Fruit fly (Drosophila melanogaster) whole organism, embryonic: Measurements from ENCODE around the gene mRpL27.
A peak's percentile ranks its signal among the peaks of the same experiment; 100 is the strongest.

Experiments used
- Bgb ChIP-seq: fragments of 200-800 bp; sonication (Bioruptor generic); IDR thresholded peaks from 2 replicates; pipeline ENCODE4 v1.3.6; 2022; ENCODE audit warnings: missing biosample characterization, missing genetic modification characterization; ENCODE audit not compliant: partially characterized antibody
- Bteb2 ChIP-seq: fragments of 200-800 bp; sonication (Bioruptor generic); optimal IDR thresholded peaks from 2 replicates; lab custom pipeline; 2016; ENCODE audit warnings: missing biosample characterization, missing genetic modification characterization
- CG1024 ChIP-seq: fragments of 200-800 bp; sonication (Bioruptor generic); IDR thresholded peaks from 2 replicates; pipeline ENCODE4 v1.3.6; 2022; ENCODE audit warnings: missing biosample characterization, missing genetic modification characterization
- CG12942 ChIP-seq: fragments of 200-800 bp; sonication (Bioruptor generic); optimal IDR thresholded peaks from 3 replicates; lab custom pipeline; 2016; ENCODE audit warnings: missing biosample characterization, missing genetic modification characterization
- CG14014 ChIP-seq: fragments of 200-800 bp; sonication (Bioruptor generic); IDR thresholded peaks from 2 replicates; pipeline ENCODE4 v1.3.6; 2022; ENCODE audit warnings: missing biosample characterization, missing genetic modification characterization
- CG14050 ChIP-seq: fragments of 200-800 bp; sonication (Bioruptor generic); IDR thresholded peaks from 3 replicates; pipeline ENCODE4 v1.3.6; 2022; ENCODE audit warnings: missing biosample characterization, missing genetic modification characterization
- CG1529 ChIP-seq: fragments of 200-800 bp; sonication (Bioruptor generic); optimal IDR thresholded peaks from 3 replicates; lab custom pipeline; 2018; ENCODE audit warnings: missing biosample characterization, missing genetic modification characterization
- CG16779 ChIP-seq: fragments of 200-800 bp; sonication (Bioruptor generic); IDR thresholded peaks from 2 replicates; pipeline ENCODE4 v1.3.6; 2022; ENCODE audit warnings: missing biosample characterization, missing genetic modification characterization
- CG18619 ChIP-seq: fragments of 200-800 bp; sonication (Bioruptor generic); optimal IDR thresholded peaks from 3 replicates; lab custom pipeline; 2017; ENCODE audit warnings: missing biosample characterization, mild to moderate bottlenecking, missing genetic modification characterization
- CG31224 ChIP-seq: fragments of 200-800 bp; sonication (Bioruptor generic); IDR thresholded peaks from 2 replicates; pipeline ENCODE4 v1.3.6; 2022; ENCODE audit warnings: missing biosample characterization, missing genetic modification characterization
- CG31388 ChIP-seq: fragments of 200-800 bp; sonication (Bioruptor generic); optimal IDR thresholded peaks from 2 replicates; lab custom pipeline; 2016; ENCODE audit warnings: missing biosample characterization, missing genetic modification characterization
- CG32772 ChIP-seq: fragments of 200-800 bp; sonication (Bioruptor generic); IDR thresholded peaks from 2 replicates; pipeline ENCODE4 v1.3.6; 2022; ENCODE audit warnings: missing biosample characterization, missing genetic modification characterization
- CG4360 ChIP-seq: fragments of 200-800 bp; sonication (Bioruptor generic); IDR thresholded peaks from 2 replicates; pipeline ENCODE4 v1.3.6; 2022; ENCODE audit warnings: missing biosample characterization, missing genetic modification characterization
- CG6683 ChIP-seq: fragments of 200-800 bp; sonication (Bioruptor generic); optimal IDR thresholded peaks from 2 replicates; lab custom pipeline; 2017; ENCODE audit warnings: missing biosample characterization, mild to moderate bottlenecking, missing genetic modification characterization, missing genetic modification reagents
- CG6813 ChIP-seq: fragments of 200-800 bp; sonication (Bioruptor generic); optimal IDR thresholded peaks from 2 replicates; lab custom pipeline; 2017; ENCODE audit warnings: missing biosample characterization, missing genetic modification characterization, mild to moderate bottlenecking, moderate library complexity, missing genetic modification reagents
- CG6854 ChIP-seq: fragments of 200-800 bp; sonication (Bioruptor generic); optimal IDR thresholded peaks from 3 replicates; lab custom pipeline; 2017; ENCODE audit warnings: missing biosample characterization, mild to moderate bottlenecking, missing genetic modification characterization
- CG7928 ChIP-seq: fragments of 200-800 bp; sonication (Bioruptor generic); optimal IDR thresholded peaks from 2 replicates; lab custom pipeline; 2017; ENCODE audit warnings: missing biosample characterization, mild to moderate bottlenecking, missing genetic modification characterization
- CG8089 ChIP-seq: fragments of 200-800 bp; sonication (Bioruptor generic); optimal IDR thresholded peaks from 3 replicates; lab custom pipeline; 2016; ENCODE audit warnings: missing biosample characterization, missing genetic modification characterization
- CG8290 ChIP-seq, 3 experiments: fragments of 200-800 bp; sonication (Bioruptor generic); optimal IDR thresholded peaks; 2 replicates each; lab custom pipeline; 2016 to 2019; ENCODE audit warnings: missing biosample characterization in 3 of 3, missing genetic modification characterization in 3 of 3, mild to moderate bottlenecking in 2 of 3, moderate library complexity in 1 of 3
- CG9437 ChIP-seq: fragments of 200-800 bp; sonication (Bioruptor generic); optimal IDR thresholded peaks from 2 replicates; lab custom pipeline; 2018; ENCODE audit warnings: missing biosample characterization, mild to moderate bottlenecking, missing genetic modification characterization
- CrebB ChIP-seq: fragments of 200-800 bp; sonication (Bioruptor generic); optimal IDR thresholded peaks from 3 replicates; lab custom pipeline; 2018; ENCODE audit warnings: missing biosample characterization, mild to moderate bottlenecking, missing genetic modification characterization
- D ChIP-seq, 2 experiments: fragments of 200-800 bp in 1 of 2; fragments of >200 bp in 1 of 2; sonication (Bioruptor generic) in 1 of 2; optimal IDR thresholded peaks; 2 replicates in 1 of 2; 3 replicates in 1 of 2; lab custom pipeline; 2017; ENCODE audit warnings: mild to moderate bottlenecking in 1 of 2, missing biosample characterization in 1 of 2, missing genetic modification characterization in 1 of 2, missing genetic modification reagents in 1 of 2
- D19A ChIP-seq: fragments of 200-800 bp; optimal IDR thresholded peaks from 3 replicates; lab custom pipeline; 2019; ENCODE audit warnings: missing biosample characterization, mild to moderate bottlenecking, missing genetic modification characterization, moderate library complexity
- Drgx ChIP-seq: fragments of 200-800 bp; sonication (Bioruptor generic); IDR thresholded peaks from 2 replicates; pipeline ENCODE4 v1.3.6; 2022; ENCODE audit warnings: missing biosample characterization, missing genetic modification characterization
- E2f1 ChIP-seq: fragments of 200-800 bp; sonication (Bioruptor generic); IDR thresholded peaks from 2 replicates; pipeline ENCODE4 v1.3.6; 2022; ENCODE audit warnings: missing biosample characterization, missing genetic modification characterization
- HHEX ChIP-seq: fragments of 200-800 bp; sonication (Bioruptor generic); optimal IDR thresholded peaks from 3 replicates; lab custom pipeline; 2017; ENCODE audit warnings: missing biosample characterization, mild to moderate bottlenecking, missing genetic modification characterization, missing genetic modification reagents
- Hr51 ChIP-seq, 2 experiments: fragments of 200-800 bp; sonication (Bioruptor generic); optimal IDR thresholded peaks; 2 replicates in 1 of 2; 3 replicates in 1 of 2; lab custom pipeline; 2016 to 2018; ENCODE audit warnings: missing biosample characterization in 2 of 2, missing genetic modification characterization in 2 of 2, mild to moderate bottlenecking in 1 of 2, moderate library complexity in 1 of 2
- Hr78 ChIP-seq, 2 experiments: fragments of 200-800 bp in 1 of 2; fragments of >200 bp in 1 of 2; sonication (Bioruptor generic) in 1 of 2; optimal IDR thresholded peaks; 2 replicates each; lab custom pipeline; 2017 to 2019; ENCODE audit warnings: missing biosample characterization in 2 of 2, missing genetic modification characterization in 2 of 2, mild to moderate bottlenecking in 1 of 2, moderate library complexity in 1 of 2
- Mrtf ChIP-seq: fragments of 200-800 bp; sonication (Bioruptor generic); IDR thresholded peaks from 3 replicates; pipeline ENCODE4 v1.3.6; 2022; ENCODE audit warnings: missing biosample characterization, missing genetic modification characterization
- NC2α ChIP-seq: fragments of 200-800 bp; sonication (Bioruptor generic); optimal IDR thresholded peaks from 2 replicates; lab custom pipeline; 2016; ENCODE audit warnings: missing biosample characterization, missing genetic modification characterization
- Oli ChIP-seq: fragments of 200-800 bp; sonication (Bioruptor generic); optimal IDR thresholded peaks from 2 replicates; lab custom pipeline; 2018; ENCODE audit warnings: missing biosample characterization, mild to moderate bottlenecking, missing genetic modification characterization, moderate library complexity
- Opbp ChIP-seq: fragments of 200-800 bp; sonication (Bioruptor generic); IDR thresholded peaks from 3 replicates; pipeline ENCODE4 v1.3.6; 2022; ENCODE audit warnings: missing biosample characterization, missing genetic modification characterization; ENCODE audit not compliant: partially characterized antibody
- Rfx ChIP-seq: fragments of 200-800 bp; sonication (Bioruptor generic); IDR thresholded peaks from 2 replicates; pipeline ENCODE4 v1.3.6; 2022; ENCODE audit warnings: missing biosample characterization, missing genetic modification characterization
- Sin3A ChIP-seq: fragments of >200 bp; optimal IDR thresholded peaks from 2 replicates; lab custom pipeline; 2018
- Tbp ChIP-seq: fragments of >200 bp; optimal IDR thresholded peaks from 2 replicates; lab custom pipeline; 2018; ENCODE audit warnings: missing biosample characterization, missing genetic modification characterization
- Xbp1 ChIP-seq: fragments of 200-800 bp; sonication (Bioruptor generic); optimal IDR thresholded peaks from 3 replicates; lab custom pipeline; 2016; ENCODE audit warnings: missing biosample characterization, mild to moderate bottlenecking, missing genetic modification characterization
- br ChIP-seq: fragments of >200 bp; optimal IDR thresholded peaks from 2 replicates; lab custom pipeline; 2017
- cwo ChIP-seq: fragments of 200-800 bp; sonication (Bioruptor generic); optimal IDR thresholded peaks from 3 replicates; lab custom pipeline; 2017; ENCODE audit warnings: missing biosample characterization, missing genetic modification characterization, mild to moderate bottlenecking, moderate library complexity, missing genetic modification reagents
- dan ChIP-seq: fragments of 200-800 bp; sonication (Bioruptor generic); IDR thresholded peaks from 2 replicates; pipeline ENCODE4 v1.3.6; 2022; ENCODE audit warnings: missing biosample characterization, missing genetic modification characterization
- dmrt99B ChIP-seq: fragments of 200-800 bp; sonication (Bioruptor generic); optimal IDR thresholded peaks from 2 replicates; lab custom pipeline; 2018; ENCODE audit warnings: missing biosample characterization, mild to moderate bottlenecking, missing genetic modification characterization, moderate library complexity
- exex ChIP-seq: fragments of 200-800 bp; sonication (Bioruptor generic); optimal IDR thresholded peaks from 4 replicates; lab custom pipeline; 2018; ENCODE audit warnings: missing biosample characterization, mild to moderate bottlenecking, missing genetic modification characterization, moderate library complexity
- gsb-n ChIP-seq: fragments of 200-800 bp; sonication (Bioruptor generic); optimal IDR thresholded peaks from 3 replicates; lab custom pipeline; 2018; ENCODE audit warnings: missing biosample characterization, mild to moderate bottlenecking, missing genetic modification characterization
- lab ChIP-seq: fragments of 200-800 bp; sonication (Bioruptor generic); optimal IDR thresholded peaks from 3 replicates; lab custom pipeline; 2017; ENCODE audit warnings: missing biosample characterization, missing genetic modification characterization, mild to moderate bottlenecking, moderate library complexity, missing genetic modification reagents
- otp ChIP-seq: fragments of 200-800 bp; sonication (Bioruptor generic); IDR thresholded peaks from 3 replicates; pipeline ENCODE4, ENCODE4 v1.3.6; 2022; ENCODE audit warnings: missing biosample characterization, missing genetic modification characterization
- phol ChIP-seq: fragments of 200-800 bp; sonication (Bioruptor generic); optimal IDR thresholded peaks from 3 replicates; lab custom pipeline; 2018; ENCODE audit warnings: missing biosample characterization, mild to moderate bottlenecking, missing genetic modification characterization, moderate library complexity
- pnt ChIP-seq: fragments of 200-800 bp; sonication (Bioruptor generic); optimal IDR thresholded peaks from 3 replicates; lab custom pipeline; 2016; ENCODE audit warnings: missing biosample characterization, missing genetic modification characterization
- pros ChIP-seq: fragments of 200-800 bp; sonication (Bioruptor generic); optimal IDR thresholded peaks from 3 replicates; lab custom pipeline; 2019; ENCODE audit warnings: missing biosample characterization, mild to moderate bottlenecking, missing genetic modification characterization, moderate library complexity
- ranshi ChIP-seq: fragments of 200-800 bp; sonication (Bioruptor generic); IDR thresholded peaks from 2 replicates; pipeline ENCODE4 v1.3.6; 2022; ENCODE audit warnings: missing biosample characterization, missing genetic modification characterization
- sd ChIP-seq: fragments of 200-800 bp; sonication (Bioruptor generic); optimal IDR thresholded peaks from 3 replicates; lab custom pipeline; 2018; ENCODE audit warnings: missing biosample characterization, mild to moderate bottlenecking, missing genetic modification characterization, moderate library complexity
- sim ChIP-seq: fragments of 200-800 bp; sonication (Bioruptor generic); IDR thresholded peaks from 2 replicates; pipeline ENCODE4 v1.3.6; 2022; ENCODE audit warnings: missing biosample characterization, missing genetic modification characterization
- tgo ChIP-seq: fragments of 200-800 bp; sonication (Bioruptor generic); IDR thresholded peaks from 3 replicates; pipeline ENCODE4 v1.3.6; 2022; ENCODE audit warnings: missing biosample characterization, missing genetic modification characterization

mRpL27 gene

dm6 chr2L:4459543-4459942 lies at the start of gene mRpL27, which contains the start of gene CG15435 (continued):
- TF ChIP-seq sd (peak; percentile 0), lab (GFP tag; lab: Kevin White, UChicago) (peak; percentile 35), Bteb2 (no peak), D (optimal IDR thresholded peaks at IDR 0.05; lab: Kevin White, UChicago) (no peak), D (GFP tag; optimal IDR thresholded peaks at IDR 0.05; lab: Kevin White, UChicago) (no peak), pros (GFP tag; lab: Kevin White, UChicago) (no peak), CG14050 (GFP tag; lab: Robert Waterston, UW) (no peak), br (lab: Kevin White, UChicago) (no peak), CG12942 (GFP tag; lab: Kevin White, UChicago) (no peak), E2f1 (GFP tag; lab: Robert Waterston, UW) (no peak), CrebB (tag; lab: Kevin White, UChicago) (no peak), sim (GFP tag; lab: Robert Waterston, UW) (no peak), exex (tag; lab: Kevin White, UChicago) (no peak), CG31224 (GFP tag; lab: Robert Waterston, UW) (no peak), Hr51 (GFP tag; optimal IDR thresholded peaks at IDR 0.05; lab: Kevin White, UChicago) (peak in 1 of 2 experiments; percentile 44), CG9437 (GFP tag; lab: Kevin White, UChicago) (no peak), CG14014 (GFP tag; lab: Robert Waterston, UW) (no peak), CG4360 (no peak), CG32772 (GFP tag; lab: Robert Waterston, UW) (no peak), Rfx (GFP tag; lab: Robert Waterston, UW) (no peak), CG1024 (GFP tag; lab: Robert Waterston, UW) (no peak), Drgx (no peak), NC2α (GFP tag; lab: Kevin White, UChicago) (no peak), Oli (tag; lab: Kevin White, UChicago) (peak; percentile 21), Sin3A (lab: Kevin White, UChicago) (peak; percentile 77), CG7928 (no peak), Hr78 (GFP tag; optimal IDR thresholded peaks at IDR 0.05; lab: Kevin White, UChicago) (no peak), CG1529 (no peak), Opbp (GFP tag; lab: Robert Waterston, UW) (0 out of 3 replicates have a peak, but pooled peaks have one; percentile 15), CG8089 (GFP tag; lab: Kevin White, UChicago) (no peak), CG31388 (GFP tag; lab: Kevin White, UChicago) (no peak), dmrt99B (tag; lab: Kevin White, UChicago) (peak; percentile 15), CG8290 (GFP tag; optimal IDR thresholded peaks at IDR 0.05; lab: Kevin White, UChicago) (peak; percentile 16), CG8290 (tag; optimal IDR thresholded peaks at IDR 0.05; lab: Kevin White, UChicago) (peak in 1 of 2 experiments; percentile 36), Bgb (GFP tag; lab: Robert Waterston, UW) (no peak), gsb-n (tag; lab: Kevin White, UChicago) (peak; percentile 29), tgo (no peak), CG6813 (GFP tag; lab: Kevin White, UChicago) (no peak), Mrtf (GFP tag; lab: Robert Waterston, UW) (no peak), cwo (GFP tag; lab: Kevin White, UChicago) (no peak), otp (GFP tag; lab: Robert Waterston, UW) (no peak), CG6683 (peak; percentile 27), CG18619 (GFP tag; lab: Kevin White, UChicago) (no peak), Xbp1 (GFP tag; lab: Kevin White, UChicago) (peak; percentile 26), ranshi (no peak), CG16779 (GFP tag; lab: Robert Waterston, UW) (no peak), phol (tag; lab: Kevin White, UChicago) (peak; percentile 56), D19A (tag; lab: Kevin White, UChicago) (no peak), CG6854 (GFP tag; lab: Kevin White, UChicago) (no peak), HHEX (peak; percentile 34), pnt (GFP tag; lab: Kevin White, UChicago) (no peak), Tbp (GFP tag; lab: Kevin White, UChicago) (no peak), dan (GFP tag; lab: Robert Waterston, UW) (no peak)
